Fruit fly (Drosophila melanogaster): ENCODE measurements around the gene eIF2A.

The eIF2A gene

dm6 chr3L:21828177-21828589 lies 3.6 kb downstream of the eIF2A start, which contains the start of gene CG32448 (continued):
- TF ChIP-seq prd (optimal IDR thresholded peaks at IDR 0.05) (no peak), prd (GFP tag; IDR thresholded peaks at IDR 0.05) (peak; percentile 87), CG2678 (tag; optimal IDR thresholded peaks at IDR 0.05) (peak; percentile 61), bcd (GFP tag; optimal IDR thresholded peaks at IDR 0.05) (peak; percentile 36)

- TF ChIP-seq row (GFP tag; IDR thresholded peaks at IDR 0.05): peak; percentile 37; the same call in 1 of the 3 replicates
- TF ChIP-seq CG2712 (tag; optimal IDR thresholded peaks at IDR 0.05): no peak
- peak; percentile 9 for TF ChIP-seq phol (tag; optimal IDR thresholded peaks at IDR 0.05)
- TF ChIP-seq CG14710 (tag; optimal IDR thresholded peaks at IDR 0.05): no peak
- peak; percentile 59 for TF ChIP-seq Sry-β (GFP tag; optimal IDR thresholded peaks at IDR 0.05)
- peak; percentile 6 for TF ChIP-seq gem (tag; optimal IDR thresholded peaks at IDR 0.05)
- TF ChIP-seq wek (GFP tag; optimal IDR thresholded peaks at IDR 0.05): peak; percentile 75
- TF ChIP-seq pan (optimal IDR thresholded peaks at IDR 0.05): no peak
- peak in 1 of 2 experiments; percentile 12 for TF ChIP-seq pan (GFP tag; optimal IDR thresholded peaks at IDR 0.05 in 1 of 2, IDR thresholded peaks at IDR 0.05 in 1 of 2)
Measured at dm6 chr3L:21830125-21830524, 5.6 kb downstream of the eIF2A start.

- TF ChIP-seq Hr51 (GFP tag; optimal IDR thresholded peaks at IDR 0.05) (peak; percentile 52 to 59), Hr39 (optimal IDR thresholded peaks at IDR 0.05) (no peak), grau (tag; optimal IDR thresholded peaks at IDR 0.05) (peak; percentile 61), CG42726 (GFP tag; IDR thresholded peaks at IDR 0.05; ENCODE audit: partially characterized antibody) (peak; percentile 35; the same call in 1 of the 2 replicates), CG6765 (GFP tag; optimal IDR thresholded peaks at IDR 0.05) (peak; percentile 40), ems (GFP tag; optimal IDR thresholded peaks at IDR 0.05) (peak; percentile 60), Nf-YC (tag; optimal IDR thresholded peaks at IDR 0.05) (peak; percentile 59), Gug (GFP tag; IDR thresholded peaks at IDR 0.05) (peak; percentile 68; the same call in 3 of the 4 replicates), Meics (GFP tag; optimal IDR thresholded peaks at IDR 0.05) (peak; percentile 66), Dbx (GFP tag; IDR thresholded peaks at IDR 0.05) (peak; percentile 59; the same call in 2 of the 3 replicates), NC2α (GFP tag; optimal IDR thresholded peaks at IDR 0.05) (no peak), dan (GFP tag; IDR thresholded peaks at IDR 0.05) (no peak), schlank (tag; optimal IDR thresholded peaks at IDR 0.05) (peak; percentile 63), crc (GFP tag; optimal IDR thresholded peaks at IDR 0.05) (peak; percentile 12), CG13624 (GFP tag; optimal IDR thresholded peaks at IDR 0.05) (peak; percentile 69), kay (GFP tag; optimal IDR thresholded peaks at IDR 0.05) (peak; percentile 1), Abd-B (GFP tag; optimal IDR thresholded peaks at IDR 0.05) (peak; percentile 46), CG12299 (tag; optimal IDR thresholded peaks at IDR 0.05) (no peak), Drgx (GFP tag; IDR thresholded peaks at IDR 0.05) (peak; percentile 66), chn (GFP tag; optimal IDR thresholded peaks at IDR 0.05) (peak; percentile 66), sob (GFP tag; IDR thresholded peaks at IDR 0.05) (peak; percentile 80), PHDP (tag; optimal IDR thresholded peaks at IDR 0.05) (peak; percentile 72), CG4424 (GFP tag; optimal IDR thresholded peaks at IDR 0.05) (peak; percentile 52), zf30C (GFP tag; optimal IDR thresholded peaks at IDR 0.05) (no peak), pho (GFP tag; optimal IDR thresholded peaks at IDR 0.05) (peak; percentile 71), E2f1 (GFP tag; IDR thresholded peaks at IDR 0.05) (0 out of 2 replicates have a peak, but pooled peaks have one; percentile 54), CG6813 (GFP tag; optimal IDR thresholded peaks at IDR 0.05) (peak; percentile 50), gcm2 (GFP tag; optimal IDR thresholded peaks at IDR 0.05) (no peak), dpn (GFP tag; optimal IDR thresholded peaks at IDR 0.05) (peak; percentile 62 to 70), Dad (GFP tag; optimal IDR thresholded peaks at IDR 0.05) (peak; percentile 27), CG2199 (GFP tag; IDR thresholded peaks at IDR 0.05) (0 out of 3 replicates have a peak, but pooled peaks have one; percentile 16), wek (GFP tag; optimal IDR thresholded peaks at IDR 0.05) (peak; percentile 100), ATbp (GFP tag; optimal IDR thresholded peaks at IDR 0.05) (peak; percentile 22)
Measured at dm6 chr3L:21832203-21833160, 7.9 kb downstream of the eIF2A start, which contains the start of the genes CG7148 and Nopp140. Gene CG7148 (minus strand): TSS chr3L:21832253. Gene Nopp140 (plus strand): TSS chr3L:21832774.
